Fruit fly (Drosophila melanogaster): ENCODE measurements around the gene CG2747.

CG2747 gene

dm6 chr3R:7972179-7972578, 58.4 kb downstream of the CG2747 start:
- TF ChIP-seq br (GFP tag; optimal IDR thresholded peaks at IDR 0.05) (no peak), fru (GFP tag; optimal IDR thresholded peaks at IDR 0.05) (no peak), Dif (GFP tag; optimal IDR thresholded peaks at IDR 0.05; ENCODE audit: partially characterized antibody) (no peak), sage (GFP tag; optimal IDR thresholded peaks at IDR 0.05) (no peak), rgr (GFP tag; optimal IDR thresholded peaks at IDR 0.05) (no peak), HLH106 (tag; optimal IDR thresholded peaks at IDR 0.05) (no peak), Vsx2 (GFP tag; optimal IDR thresholded peaks at IDR 0.05; ENCODE audit: partially characterized antibody) (no peak), dl (GFP tag; optimal IDR thresholded peaks at IDR 0.05; ENCODE audit: insufficient read depth in 1 of 2, partially characterized antibody in 2 of 2) (no peak), CrebA (GFP tag; optimal IDR thresholded peaks at IDR 0.05; ENCODE audit: borderline replicate concordance) (no peak), foxo (GFP tag; optimal IDR thresholded peaks at IDR 0.05) (no peak), CG32264 (GFP tag; optimal IDR thresholded peaks at IDR 0.05) (no peak), ey (GFP tag; optimal IDR thresholded peaks at IDR 0.05) (no peak), brk (GFP tag; optimal IDR thresholded peaks at IDR 0.05) (no peak), lola (GFP tag; optimal IDR thresholded peaks at IDR 0.05) (no peak), psq (GFP tag; optimal IDR thresholded peaks at IDR 0.05) (no peak), Hr83 (GFP tag; optimal IDR thresholded peaks at IDR 0.05; ENCODE audit: poor library complexity, severe bottlenecking) (no peak), Hr78 (GFP tag; optimal IDR thresholded peaks at IDR 0.05) (no peak), Myc (optimal IDR thresholded peaks at IDR 0.05) (no peak), OdsH (GFP tag; optimal IDR thresholded peaks at IDR 0.05) (no peak), woc (GFP tag; optimal IDR thresholded peaks at IDR 0.05) (no peak)

dm6 chr3R:7970640-7971039, 60.0 kb downstream of the CG2747 start:
- TF ChIP-seq Jra (GFP tag; optimal IDR thresholded peaks at IDR 0.05) = no peak

- TF ChIP-seq Abd-B (GFP tag; optimal IDR thresholded peaks at IDR 0.05) (no peak), Vsx2 (GFP tag; optimal IDR thresholded peaks at IDR 0.05; ENCODE audit: partially characterized antibody) (no peak), h (GFP tag; optimal IDR thresholded peaks at IDR 0.05) (peak; percentile 58), foxo (GFP tag; optimal IDR thresholded peaks at IDR 0.05) (peak in 1 of 2 experiments; percentile 62), Mio (GFP tag; optimal IDR thresholded peaks at IDR 0.05) (no peak), Hnf4 (GFP tag; optimal IDR thresholded peaks at IDR 0.05) (peak; percentile 33), dmrt93B (GFP tag; optimal IDR thresholded peaks at IDR 0.05) (peak; percentile 32), sage (GFP tag; optimal IDR thresholded peaks at IDR 0.05) (no peak), ey (GFP tag; optimal IDR thresholded peaks at IDR 0.05) (peak; percentile 49), psq (GFP tag; optimal IDR thresholded peaks at IDR 0.05) (peak; percentile 31), rgr (GFP tag; optimal IDR thresholded peaks at IDR 0.05) (peak; percentile 50), Sp1 (GFP tag; optimal IDR thresholded peaks at IDR 0.05) (peak; percentile 58), OdsH (GFP tag; optimal IDR thresholded peaks at IDR 0.05) (peak; percentile 44), dsf (GFP tag; optimal IDR thresholded peaks at IDR 0.05; ENCODE audit: borderline replicate concordance) (no peak), fru (GFP tag; optimal IDR thresholded peaks at IDR 0.05) (peak; percentile 62), br (GFP tag; optimal IDR thresholded peaks at IDR 0.05) (peak; percentile 42), HLH106 (tag; optimal IDR thresholded peaks at IDR 0.05) (peak; percentile 68), woc (GFP tag; optimal IDR thresholded peaks at IDR 0.05) (peak; percentile 3)
These were observed 60.9 kb downstream of the CG2747 start for dm6 chr3R:7969702-7970175.

- TF ChIP-seq Rel (GFP tag; optimal IDR thresholded peaks at IDR 0.05) (no peak), Rel (tag; optimal IDR thresholded peaks at IDR 0.05) (peak; percentile 1), sv (GFP tag; optimal IDR thresholded peaks at IDR 0.05) (no peak), dl (GFP tag; optimal IDR thresholded peaks at IDR 0.05; ENCODE audit: insufficient read depth in 1 of 2, partially characterized antibody in 2 of 2) (peak in 1 of 2 experiments; percentile 25), Sp1 (GFP tag; optimal IDR thresholded peaks at IDR 0.05) (no peak), Vsx2 (GFP tag; optimal IDR thresholded peaks at IDR 0.05; ENCODE audit: partially characterized antibody) (peak; percentile 0), br (GFP tag; optimal IDR thresholded peaks at IDR 0.05) (no peak)
These were observed 61.5 kb downstream of the CG2747 start for dm6 chr3R:7968958-7969701.
